Worm (Caenorhabditis elegans) whole organism, L4 larva: ENCODE measurements around the gene lim-6.

ENCODE experiments used
- ctbp-1 ChIP-seq: fragments of 200-800 bp; sonication (Bioruptor generic); IDR thresholded peaks from 2 replicates; pipeline ENCODE4 v1.3.6; 2022; ENCODE audit warnings: missing genetic modification reagents, missing genetic modification characterization, missing compliant biosample characterization
- zfp-3 ChIP-seq: fragments of 200-800 bp; sonication (Bioruptor generic); conservative IDR thresholded peaks from 2 replicates; pipeline ENCODE4 v1.3.6; 2022; ENCODE audit warnings: missing genetic modification reagents, missing genetic modification characterization, missing compliant biosample characterization

Gene lim-6

DNA sequence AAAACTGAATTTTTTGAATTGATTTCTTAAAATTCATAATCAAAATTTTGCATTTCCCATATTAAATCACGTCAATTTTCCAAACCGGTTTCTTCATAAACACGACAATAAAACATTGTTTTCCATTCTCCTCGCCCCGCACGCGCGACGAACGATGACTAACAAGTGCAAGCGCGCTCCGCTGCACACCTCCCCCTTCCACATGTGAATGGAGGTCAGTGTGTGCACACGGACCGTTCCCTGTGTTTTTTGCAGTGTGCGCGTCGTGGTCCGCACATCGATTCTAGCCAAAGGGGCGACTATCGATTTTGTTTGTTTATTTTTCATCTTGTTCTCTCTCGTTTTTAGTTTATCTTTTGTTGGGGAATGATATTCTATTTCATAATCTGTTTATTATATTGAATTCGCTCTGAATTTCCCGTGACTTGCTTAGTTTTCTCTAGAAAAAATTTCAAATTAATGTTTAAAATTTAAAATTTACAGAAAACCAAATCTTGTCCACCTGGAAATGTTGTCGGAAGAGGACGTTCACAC, 56.3 kb downstream of the lim-6 start, which contains the start of gene snx-1 (continued):
- no peak for TF ChIP-seq zfp-3
- no peak for TF ChIP-seq ctbp-1 (GFP tag; lab: Robert Waterston, UW)
- TF ChIP-seq, all 104 proteins: peak for 21
